Fruit fly (Drosophila melanogaster): ENCODE measurements around the gene CG43931.

dm6 chr3L:20915111-20915510 lies 17.8 kb downstream of the CG43931 start:
- TF ChIP-seq CTCF (optimal IDR thresholded peaks at IDR 0.05) (no peak), CG8478 (optimal IDR thresholded peaks at IDR 0.05) (no peak)

Measured in S2 (cell line).